Fruit fly (Drosophila melanogaster) S2 (cell line): Measurements from ENCODE around the gene Unc50.

Experiments
- CG8478 ChIP-seq: fragments of >200 bp; optimal IDR thresholded peaks from 2 replicates; lab custom pipeline; 2018
- CTCF ChIP-seq, 2 experiments: fragments of >200 bp; optimal IDR thresholded peaks; 2 replicates each; lab custom pipeline; 2018

DNA sequence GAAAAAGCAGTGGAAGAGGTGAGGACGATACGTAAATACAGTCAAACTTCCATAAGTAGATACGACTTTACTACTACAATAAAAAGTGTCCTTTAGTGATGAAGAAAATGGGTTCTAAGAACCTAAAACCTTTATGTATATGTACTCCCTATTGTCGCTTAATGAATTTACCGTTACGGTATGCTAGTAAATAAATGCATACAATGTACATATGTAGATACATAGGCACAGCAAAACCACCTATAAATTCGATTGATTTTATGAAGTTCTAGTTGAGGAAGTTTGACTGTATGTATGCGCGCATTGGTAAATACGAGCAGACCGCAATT lies 40.1 kb upstream of the Unc50 start:
- TF ChIP-seq CTCF (optimal IDR thresholded peaks at IDR 0.05; lab: Kevin White, UChicago) (no peak), CG8478 (lab: Kevin White, UChicago) (no peak)
